Fruit fly (Drosophila melanogaster) whole organism, embryonic: ENCODE data around the gene CG5892.

ENCODE experiments used
- Abd-B ChIP-seq: fragments of 200-800 bp; sonication (Bioruptor generic); optimal IDR thresholded peaks from 2 replicates; lab custom pipeline; 2018; ENCODE audit warnings: missing biosample characterization, mild to moderate bottlenecking, missing genetic modification characterization, moderate library complexity
- CG10654 ChIP-seq: fragments of 200-800 bp; sonication (Bioruptor generic); optimal IDR thresholded peaks from 2 replicates; lab custom pipeline; 2016; ENCODE audit warnings: missing biosample characterization, missing genetic modification characterization
- CG11560 ChIP-seq: fragments of 200-800 bp; sonication (Bioruptor generic); IDR thresholded peaks from 3 replicates; pipeline ENCODE4 v1.3.6; 2022; ENCODE audit warnings: missing biosample characterization, missing genetic modification characterization
- CG12071 ChIP-seq: fragments of 200-800 bp; sonication (Bioruptor generic); optimal IDR thresholded peaks from 3 replicates; lab custom pipeline; 2018; ENCODE audit warnings: missing biosample characterization, mild to moderate bottlenecking, missing genetic modification characterization
- CG13775 ChIP-seq: fragments of 200-800 bp; sonication (Bioruptor generic); optimal IDR thresholded peaks from 3 replicates; lab custom pipeline; 2017; ENCODE audit warnings: missing biosample characterization, mild to moderate bottlenecking, missing genetic modification characterization
- CG15269 ChIP-seq: fragments of 200-800 bp; sonication (Bioruptor generic); optimal IDR thresholded peaks from 2 replicates; lab custom pipeline; 2018; ENCODE audit warnings: missing biosample characterization, mild to moderate bottlenecking, missing genetic modification characterization, moderate library complexity
- CG1529 ChIP-seq: fragments of 200-800 bp; sonication (Bioruptor generic); optimal IDR thresholded peaks from 3 replicates; lab custom pipeline; 2018; ENCODE audit warnings: missing biosample characterization, missing genetic modification characterization
- CG15514 ChIP-seq: fragments of 200-800 bp; sonication (Bioruptor generic); optimal IDR thresholded peaks from 3 replicates; lab custom pipeline; 2017; ENCODE audit warnings: missing biosample characterization, missing genetic modification characterization, mild to moderate bottlenecking, moderate library complexity, missing genetic modification reagents
- CG18764 ChIP-seq: fragments of 200-800 bp; sonication (Bioruptor generic); optimal IDR thresholded peaks from 3 replicates; lab custom pipeline; 2016; ENCODE audit warnings: missing biosample characterization, missing genetic modification characterization
- CG2116 ChIP-seq: fragments of 200-800 bp; sonication (Bioruptor generic); optimal IDR thresholded peaks from 3 replicates; lab custom pipeline; 2018; ENCODE audit warnings: missing biosample characterization, mild to moderate bottlenecking, missing genetic modification characterization
- CG31441 ChIP-seq: fragments of 200-800 bp; sonication (Bioruptor generic); IDR thresholded peaks from 2 replicates; pipeline ENCODE4 v1.3.6; 2022; ENCODE audit warnings: missing biosample characterization, missing genetic modification characterization
- CG4854 ChIP-seq: fragments of 200-800 bp; sonication (Bioruptor generic); optimal IDR thresholded peaks from 2 replicates; lab custom pipeline; 2016; ENCODE audit warnings: missing biosample characterization, missing genetic modification characterization, inconsistent platforms
- CG8924 ChIP-seq: fragments of 200-800 bp; optimal IDR thresholded peaks from 3 replicates; lab custom pipeline; 2019; ENCODE audit warnings: missing biosample characterization, mild to moderate bottlenecking, missing genetic modification characterization, moderate library complexity
- D19B ChIP-seq: fragments of 200-800 bp; sonication (Bioruptor generic); optimal IDR thresholded peaks from 2 replicates; lab custom pipeline; 2017; ENCODE audit warnings: missing biosample characterization, mild to moderate bottlenecking, missing genetic modification characterization
- Dek ChIP-seq: fragments of 200-800 bp; sonication (Bioruptor generic); optimal IDR thresholded peaks from 3 replicates; lab custom pipeline; 2019; ENCODE audit warnings: missing biosample characterization, mild to moderate bottlenecking, missing genetic modification characterization, moderate library complexity
- Doc3 ChIP-seq: fragments of 200-800 bp; sonication (Bioruptor generic); IDR thresholded peaks from 3 replicates; pipeline ENCODE4 v1.3.6; 2022; ENCODE audit warnings: missing biosample characterization, missing genetic modification characterization; ENCODE audit not compliant: partially characterized antibody
- Drgx ChIP-seq: fragments of 200-800 bp; sonication (Bioruptor generic); IDR thresholded peaks from 2 replicates; pipeline ENCODE4 v1.3.6; 2022; ENCODE audit warnings: missing biosample characterization, missing genetic modification characterization
- HLH3B ChIP-seq: fragments of 200-800 bp; sonication (Bioruptor generic); IDR thresholded peaks from 2 replicates; pipeline ENCODE4 v1.3.6; 2022; ENCODE audit warnings: missing biosample characterization, missing genetic modification characterization
- HLHmδ ChIP-seq: fragments of 200-800 bp; sonication (Bioruptor generic); optimal IDR thresholded peaks from 2 replicates; lab custom pipeline; 2018; ENCODE audit warnings: missing biosample characterization, mild to moderate bottlenecking, missing genetic modification characterization, moderate library complexity
- Hmr ChIP-seq: fragments of 200-800 bp; sonication (Bioruptor generic); optimal IDR thresholded peaks from 3 replicates; lab custom pipeline; 2017; ENCODE audit warnings: mild to moderate bottlenecking, missing biosample characterization, missing genetic modification reagents, missing genetic modification characterization
- Lim3 ChIP-seq: fragments of 200-800 bp; sonication (Bioruptor generic); IDR thresholded peaks from 2 replicates; pipeline ENCODE4 v1.3.6; 2022; ENCODE audit warnings: missing biosample characterization, missing genetic modification characterization
- MTF-1 ChIP-seq: fragments of 200-800 bp; sonication (Bioruptor generic); optimal IDR thresholded peaks from 2 replicates; lab custom pipeline; 2018; ENCODE audit warnings: missing biosample characterization, mild to moderate bottlenecking, missing genetic modification characterization, borderline replicate concordance
- Neu2 ChIP-seq: fragments of 200-800 bp; sonication (Bioruptor generic); optimal IDR thresholded peaks from 3 replicates; lab custom pipeline; 2016; ENCODE audit warnings: missing biosample characterization, missing genetic modification characterization, borderline replicate concordance
- Optix ChIP-seq: fragments of 200-800 bp; sonication (Bioruptor generic); IDR thresholded peaks from 3 replicates; pipeline ENCODE4 v1.3.6; 2022; ENCODE audit warnings: missing biosample characterization, missing genetic modification characterization
- Scr ChIP-seq: fragments of 200-800 bp; sonication (Bioruptor generic); IDR thresholded peaks from 2 replicates; pipeline ENCODE4 v1.3.6; 2022; ENCODE audit warnings: missing biosample characterization, missing genetic modification characterization; ENCODE audit not compliant: partially characterized antibody
- Sox102F ChIP-seq: fragments of 200-800 bp; sonication (Bioruptor generic); optimal IDR thresholded peaks from 2 replicates; lab custom pipeline; 2018; ENCODE audit warnings: missing biosample characterization, mild to moderate bottlenecking, missing genetic modification characterization, moderate library complexity
- Taf1 ChIP-seq: fragments of 200-800 bp; sonication (Bioruptor generic); IDR thresholded peaks from 2 replicates; pipeline ENCODE4 v1.3.6; 2022; ENCODE audit warnings: missing biosample characterization, missing genetic modification characterization
- YL-1 ChIP-seq: fragments of 200-800 bp; sonication (Bioruptor generic); optimal IDR thresholded peaks from 3 replicates; lab custom pipeline; 2017; ENCODE audit warnings: missing biosample characterization, mild to moderate bottlenecking, missing genetic modification characterization
- abd-A ChIP-seq: fragments of 200-800 bp; sonication (Bioruptor generic); optimal IDR thresholded peaks from 3 replicates; lab custom pipeline; 2019; ENCODE audit warnings: missing biosample characterization, mild to moderate bottlenecking, missing genetic modification characterization, moderate library complexity
- ase ChIP-seq: fragments of 200-800 bp; sonication (Bioruptor generic); IDR thresholded peaks from 3 replicates; pipeline ENCODE4 v1.3.6; 2022; ENCODE audit warnings: missing biosample characterization, missing genetic modification characterization
- cad ChIP-seq: fragments of >200 bp; optimal IDR thresholded peaks from 2 replicates; lab custom pipeline; 2017; ENCODE audit warnings: missing biosample characterization, missing genetic modification characterization
- cato ChIP-seq: fragments of 200-800 bp; sonication (Bioruptor generic); optimal IDR thresholded peaks from 2 replicates; lab custom pipeline; 2016; ENCODE audit warnings: missing biosample characterization, missing genetic modification characterization, borderline replicate concordance
- chif ChIP-seq, 2 experiments: fragments of 200-800 bp; sonication (Bioruptor generic); optimal IDR thresholded peaks; 3 replicates each; lab custom pipeline; 2016; ENCODE audit warnings: missing biosample characterization in 2 of 2, missing genetic modification characterization in 2 of 2
- dati ChIP-seq: fragments of 200-800 bp; sonication (Bioruptor generic); IDR thresholded peaks from 2 replicates; pipeline ENCODE4 v1.3.6; 2022; ENCODE audit warnings: missing biosample characterization, missing genetic modification characterization
- dpn ChIP-seq, 2 experiments: fragments of 200-800 bp; sonication (Bioruptor generic); optimal IDR thresholded peaks; 3 replicates each; lab custom pipeline; 2016; ENCODE audit warnings: missing biosample characterization in 2 of 2, missing genetic modification characterization in 2 of 2
- fd102C ChIP-seq: fragments of 200-800 bp; sonication (Bioruptor generic); optimal IDR thresholded peaks from 2 replicates; lab custom pipeline; 2018; ENCODE audit warnings: missing biosample characterization, mild to moderate bottlenecking, missing genetic modification characterization, moderate library complexity
- fd96Cb ChIP-seq: fragments of 200-800 bp; sonication (Bioruptor generic); optimal IDR thresholded peaks from 2 replicates; lab custom pipeline; 2018; ENCODE audit warnings: missing biosample characterization, mild to moderate bottlenecking, missing genetic modification characterization, moderate library complexity
- klu ChIP-seq: fragments of 200-800 bp; sonication (Bioruptor generic); IDR thresholded peaks from 2 replicates; pipeline ENCODE4 v1.3.6; 2022; ENCODE audit warnings: missing biosample characterization, missing genetic modification characterization
- kni ChIP-seq: fragments of 200-800 bp; sonication (Bioruptor generic); optimal IDR thresholded peaks from 3 replicates; lab custom pipeline; 2017; ENCODE audit warnings: mild to moderate bottlenecking, missing biosample characterization, missing genetic modification reagents, missing genetic modification characterization
- lov ChIP-seq, 2 experiments: fragments of 200-800 bp in 1 of 2; fragments of >200 bp in 1 of 2; sonication (Bioruptor generic) in 1 of 2; IDR thresholded peaks in 1 of 2; optimal IDR thresholded peaks in 1 of 2; 2 replicates in 1 of 2; 3 replicates in 1 of 2; pipeline versions ENCODE4 v1.3.6 to Lab custom; 2017 to 2022; ENCODE audit warnings: missing biosample characterization in 1 of 2, missing genetic modification characterization in 1 of 2
- nom ChIP-seq: fragments of 200-800 bp; sonication (Bioruptor generic); optimal IDR thresholded peaks from 2 replicates; lab custom pipeline; 2017; ENCODE audit warnings: missing biosample characterization, missing genetic modification characterization, mild to moderate bottlenecking, moderate library complexity, missing genetic modification reagents
- p53 ChIP-seq: fragments of 200-800 bp; sonication (Bioruptor generic); optimal IDR thresholded peaks from 2 replicates; lab custom pipeline; 2016; ENCODE audit warnings: missing biosample characterization, missing genetic modification characterization
- pita ChIP-seq: fragments of 200-800 bp; sonication (Bioruptor generic); optimal IDR thresholded peaks from 2 replicates; lab custom pipeline; 2017; ENCODE audit warnings: missing biosample characterization, mild to moderate bottlenecking, missing genetic modification characterization
- pnt ChIP-seq: fragments of 200-800 bp; sonication (Bioruptor generic); optimal IDR thresholded peaks from 3 replicates; lab custom pipeline; 2016; ENCODE audit warnings: missing biosample characterization, missing genetic modification characterization
- prd ChIP-seq, 3 experiments: fragments of >200 bp in 2 of 3; fragments of 200-800 bp in 1 of 3; sonication (Bioruptor generic) in 1 of 3; optimal IDR thresholded peaks in 2 of 3; IDR thresholded peaks in 1 of 3; 2 replicates in 2 of 3; 3 replicates in 1 of 3; pipeline versions ENCODE4 v1.3.6 to Lab custom; 2017 to 2022; ENCODE audit warnings: missing biosample characterization in 1 of 3, missing genetic modification characterization in 1 of 3
- sim ChIP-seq: fragments of 200-800 bp; sonication (Bioruptor generic); IDR thresholded peaks from 2 replicates; pipeline ENCODE4 v1.3.6; 2022; ENCODE audit warnings: missing biosample characterization, missing genetic modification characterization
- slbo ChIP-seq: fragments of 200-800 bp; sonication (Bioruptor generic); IDR thresholded peaks from 2 replicates; pipeline ENCODE4 v1.3.6; 2022; ENCODE audit warnings: missing biosample characterization, missing genetic modification characterization
- tap ChIP-seq: fragments of 200-800 bp; optimal IDR thresholded peaks from 3 replicates; lab custom pipeline; 2019; ENCODE audit warnings: missing biosample characterization, mild to moderate bottlenecking, missing genetic modification characterization, moderate library complexity
- tio ChIP-seq: fragments of 200-800 bp; sonication (Bioruptor generic); optimal IDR thresholded peaks from 2 replicates; lab custom pipeline; 2017; ENCODE audit warnings: missing biosample characterization, missing genetic modification characterization, inconsistent platforms

Gene CG5892

DNA sequence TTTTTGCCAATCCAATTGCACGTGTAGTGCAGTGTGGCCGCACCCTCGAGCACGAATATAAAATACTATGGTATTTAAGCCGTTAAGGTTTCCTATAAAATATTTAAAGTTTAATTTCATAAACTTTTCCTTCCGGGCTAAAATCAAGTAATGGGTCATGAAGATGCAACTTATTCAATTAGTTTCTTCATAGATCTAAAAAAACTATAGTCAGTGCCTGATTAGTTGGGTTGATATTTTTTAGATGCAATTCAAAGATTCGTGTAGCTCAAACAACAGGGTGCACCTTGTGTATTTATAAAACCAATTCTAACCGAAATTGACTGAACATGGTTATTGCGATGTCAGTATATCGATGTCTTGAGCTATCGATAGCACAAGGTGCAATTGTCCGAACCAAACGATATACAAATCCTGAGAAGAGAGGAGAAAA, 23.7 kb upstream of the CG5892 start, which contains the start of the genes Smyd5 and Oga (continued):
- TF ChIP-seq ase (GFP tag; lab: Robert Waterston, UW) (no peak), CG13775 (GFP tag; lab: Kevin White, UChicago) (no peak), Optix (GFP tag; lab: Robert Waterston, UW) (no peak), CG8924 (tag; lab: Kevin White, UChicago) (peak; percentile 30), kni (GFP tag; lab: Kevin White, UChicago) (no peak), sim (no peak), YL-1 (peak; percentile 91), cad (GFP tag; lab: Kevin White, UChicago) (peak; percentile 12), tap (no peak), chif (GFP tag; optimal IDR thresholded peaks at IDR 0.05; lab: Kevin White, UChicago) (no peak), CG10654 (GFP tag; lab: Kevin White, UChicago) (no peak), dpn (GFP tag; optimal IDR thresholded peaks at IDR 0.05; lab: Kevin White, UChicago) (peak; percentile 17 to 43), HLH3B (GFP tag; lab: Robert Waterston, UW) (no peak), D19B (GFP tag; lab: Kevin White, UChicago) (no peak), CG11560 (tag; lab: Robert Waterston, UW) (no peak), CG4854 (peak; percentile 23), Doc3 (GFP tag; lab: Robert Waterston, UW) (peak; percentile 90), prd (optimal IDR thresholded peaks at IDR 0.05; lab: Kevin White, UChicago) (no peak), prd (GFP tag; IDR thresholded peaks at IDR 0.05; lab: Robert Waterston, UW) (0 out of 3 replicates have a peak, but pooled peaks have one; percentile 4), CG15514 (peak; percentile 28), fd96Cb (no peak), CG12071 (GFP tag; lab: Kevin White, UChicago) (no peak), pita (GFP tag; lab: Kevin White, UChicago) (no peak), Drgx (GFP tag; lab: Robert Waterston, UW) (no peak), abd-A (tag; lab: Kevin White, UChicago) (no peak), fd102C (GFP tag; lab: Kevin White, UChicago) (no peak), lov (optimal IDR thresholded peaks at IDR 0.05; lab: Kevin White, UChicago) (no peak), lov (GFP tag; IDR thresholded peaks at IDR 0.05; lab: Robert Waterston, UW) (no peak), CG18764 (GFP tag; lab: Kevin White, UChicago) (peak; percentile 20), Taf1 (GFP tag; lab: Robert Waterston, UW) (no peak), pnt (GFP tag; lab: Kevin White, UChicago) (peak; percentile 22), tio (no peak), HLHmδ (no peak), klu (GFP tag; lab: Robert Waterston, UW) (no peak), p53 (GFP tag; lab: Kevin White, UChicago) (no peak), CG31441 (GFP tag; lab: Robert Waterston, UW) (no peak), Sox102F (GFP tag; lab: Kevin White, UChicago) (no peak), MTF-1 (no peak), Lim3 (GFP tag; lab: Robert Waterston, UW) (no peak), slbo (GFP tag; lab: Robert Waterston, UW) (peak; percentile 61), CG15269 (tag; lab: Kevin White, UChicago) (no peak), Scr (GFP tag; lab: Robert Waterston, UW) (peak; percentile 93), CG2116 (GFP tag; lab: Kevin White, UChicago) (peak; percentile 87), nom (GFP tag; lab: Kevin White, UChicago) (peak; percentile 0), Hmr (GFP tag; lab: Kevin White, UChicago) (no peak), CG1529 (GFP tag; lab: Kevin White, UChicago) (no peak), dati (GFP tag; lab: Robert Waterston, UW) (no peak), Abd-B (GFP tag; lab: Kevin White, UChicago) (peak; percentile 30), Neu2 (no peak), Dek (tag; lab: Kevin White, UChicago) (peak; percentile 1), cato (GFP tag; lab: Kevin White, UChicago) (peak; percentile 33)
